Fruit fly (Drosophila melanogaster) whole organism, adult: Measurements from ENCODE around the gene CG13994.

Source experiments
- CG11617 ChIP-seq: fragments of 200-800 bp; sonication (Bioruptor generic); optimal IDR thresholded peaks from 2 replicates; lab custom pipeline; 2017; ENCODE audit warnings: mild to moderate bottlenecking, missing biosample characterization, missing genetic modification reagents, missing genetic modification characterization
- CG12768 ChIP-seq: fragments of 200-800 bp; sonication (Bioruptor generic); optimal IDR thresholded peaks from 2 replicates; lab custom pipeline; 2017; ENCODE audit warnings: missing biosample characterization, missing genetic modification characterization, mild to moderate bottlenecking, moderate library complexity, missing genetic modification reagents
- CG14711 ChIP-seq: fragments of 200-800 bp; sonication (Bioruptor generic); optimal IDR thresholded peaks from 2 replicates; lab custom pipeline; 2018; ENCODE audit warnings: missing biosample characterization, mild to moderate bottlenecking, missing genetic modification characterization, moderate library complexity
- CG1620 ChIP-seq: fragments of 200-800 bp; sonication (Bioruptor generic); optimal IDR thresholded peaks from 2 replicates; lab custom pipeline; 2016; ENCODE audit warnings: missing biosample characterization, missing genetic modification characterization
- CG33017 ChIP-seq: fragments of 200-800 bp; sonication (Bioruptor generic); optimal IDR thresholded peaks from 2 replicates; lab custom pipeline; 2018; ENCODE audit warnings: missing biosample characterization, mild to moderate bottlenecking, missing genetic modification characterization, moderate library complexity
- CG5204 ChIP-seq: fragments of 200-800 bp; sonication (Bioruptor generic); optimal IDR thresholded peaks from 2 replicates; lab custom pipeline; 2016; ENCODE audit warnings: missing biosample characterization, missing genetic modification characterization
- CG7045 ChIP-seq: fragments of 200-800 bp; sonication (Bioruptor generic); optimal IDR thresholded peaks from 2 replicates; lab custom pipeline; 2017; ENCODE audit warnings: missing biosample characterization, mild to moderate bottlenecking, missing genetic modification characterization
- CG7101 ChIP-seq: fragments of 200-800 bp; sonication (Bioruptor generic); optimal IDR thresholded peaks from 2 replicates; lab custom pipeline; 2018; ENCODE audit warnings: missing biosample characterization, mild to moderate bottlenecking, missing genetic modification characterization, moderate library complexity
- Clk ChIP-seq: fragments of 200-800 bp; sonication (Bioruptor generic); optimal IDR thresholded peaks from 2 replicates; lab custom pipeline; 2017; ENCODE audit warnings: missing biosample characterization, missing genetic modification characterization
- Crg-1 ChIP-seq: fragments of 200-800 bp; sonication (Bioruptor generic); optimal IDR thresholded peaks from 2 replicates; lab custom pipeline; 2016; ENCODE audit warnings: missing biosample characterization, missing genetic modification characterization
- Hr96 ChIP-seq: fragments of 200-800 bp; sonication (Bioruptor generic); optimal IDR thresholded peaks from 2 replicates; lab custom pipeline; 2016; ENCODE audit warnings: missing biosample characterization, missing genetic modification characterization
- Mnt ChIP-seq: fragments of 200-800 bp; sonication (Bioruptor generic); optimal IDR thresholded peaks from 2 replicates; lab custom pipeline; 2016; ENCODE audit warnings: missing biosample characterization, mild to moderate bottlenecking, missing genetic modification characterization
- bab1 ChIP-seq: fragments of 200-800 bp; sonication (Bioruptor generic); optimal IDR thresholded peaks from 3 replicates; lab custom pipeline; 2019; ENCODE audit warnings: missing biosample characterization, mild to moderate bottlenecking, missing genetic modification characterization, moderate library complexity
- cic ChIP-seq: fragments of 200-800 bp; sonication (Bioruptor generic); optimal IDR thresholded peaks from 2 replicates; lab custom pipeline; 2017; ENCODE audit warnings: missing biosample characterization, mild to moderate bottlenecking, missing genetic modification characterization, moderate library complexity
- cnc ChIP-seq, 2 experiments: fragments of >200 bp; optimal IDR thresholded peaks; 2 replicates each; lab custom pipeline; 2017
- kay ChIP-seq: fragments of 200-800 bp; sonication (Bioruptor generic); peaks from one replicate; lab custom pipeline; 2016; ENCODE audit warnings: missing biosample characterization, missing genetic modification characterization, borderline replicate concordance
- ovo ChIP-seq: fragments of 200-800 bp; sonication (Bioruptor generic); optimal IDR thresholded peaks from 2 replicates; lab custom pipeline; 2016; ENCODE audit warnings: missing biosample characterization, missing genetic modification characterization
- pad ChIP-seq: fragments of 200-800 bp; sonication (Bioruptor generic); optimal IDR thresholded peaks from 3 replicates; lab custom pipeline; 2017; ENCODE audit warnings: missing biosample characterization, missing genetic modification characterization, mild to moderate bottlenecking, moderate library complexity, missing genetic modification reagents
- tj ChIP-seq: fragments of 200-800 bp; sonication (Bioruptor generic); optimal IDR thresholded peaks from 3 replicates; lab custom pipeline; 2017; ENCODE audit warnings: missing biosample characterization, mild to moderate bottlenecking, missing genetic modification characterization, moderate library complexity
- toe ChIP-seq: fragments of 200-800 bp; sonication (Bioruptor generic); optimal IDR thresholded peaks from 2 replicates; lab custom pipeline; 2016; ENCODE audit warnings: missing biosample characterization, missing genetic modification characterization

The CG13994 gene

DNA sequence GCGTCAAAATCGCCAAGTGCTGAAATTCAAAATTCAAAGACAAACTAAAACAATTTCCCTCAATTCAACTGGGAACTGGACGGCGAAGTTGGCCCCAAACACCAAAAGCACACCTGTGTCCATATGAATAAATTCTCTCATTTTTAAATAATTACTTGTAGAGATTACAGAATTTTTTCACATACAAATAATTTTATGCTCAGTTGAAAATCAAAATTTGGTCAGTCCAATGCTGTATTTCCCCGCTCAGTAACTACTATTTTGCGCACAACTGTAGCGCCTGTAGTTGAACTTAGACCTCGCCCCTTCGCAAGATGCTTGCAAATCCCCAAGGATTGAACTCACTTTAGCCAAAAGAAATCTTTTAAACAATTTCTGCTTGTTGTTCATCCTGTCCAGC, 34.1 kb upstream of the CG13994 start:
- TF ChIP-seq pad (GFP tag; lab: Kevin White, UChicago) (no peak), toe (GFP tag; lab: Kevin White, UChicago) (no peak), CG14711 (tag; lab: Kevin White, UChicago) (no peak), Mnt (GFP tag; lab: Kevin White, UChicago) (no peak), CG1620 (no peak), CG12768 (GFP tag; lab: Kevin White, UChicago) (no peak), cic (no peak), CG33017 (tag; lab: Kevin White, UChicago) (no peak), Hr96 (GFP tag; lab: Kevin White, UChicago) (no peak), Crg-1 (no peak), tj (no peak), CG7101 (tag; lab: Kevin White, UChicago) (no peak), cnc (optimal IDR thresholded peaks at IDR 0.05; lab: Kevin White, UChicago) (no peak)

DNA sequence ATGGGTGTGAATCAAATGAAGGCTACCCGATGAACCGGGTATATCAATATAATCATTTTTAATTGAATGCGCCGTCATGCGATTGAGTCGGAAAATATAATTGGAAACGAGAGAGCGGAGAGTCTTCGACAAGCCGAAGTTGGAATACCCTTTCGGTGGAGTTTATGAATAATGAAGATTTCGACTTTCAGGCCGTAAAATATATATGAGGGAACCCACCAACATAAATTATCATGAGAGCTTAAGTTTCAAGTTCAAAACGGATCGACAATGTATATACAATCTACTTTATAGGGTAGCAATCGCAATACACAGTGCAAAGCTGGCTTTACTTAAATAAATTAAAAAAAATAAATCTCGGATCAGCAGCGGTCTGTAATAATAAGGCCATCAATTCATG, 31.0 kb upstream of the CG13994 start:
- TF ChIP-seq tj (no peak), Hr96 (GFP tag; lab: Kevin White, UChicago) (no peak), bab1 (GFP tag; lab: Kevin White, UChicago) (no peak), CG1620 (no peak), kay (GFP tag; lab: Kevin White, UChicago) (no peak), CG11617 (no peak), CG5204 (GFP tag; lab: Kevin White, UChicago) (no peak), toe (GFP tag; lab: Kevin White, UChicago) (no peak), CG14711 (tag; lab: Kevin White, UChicago) (no peak), Crg-1 (no peak), CG7101 (tag; lab: Kevin White, UChicago) (no peak), CG12768 (GFP tag; lab: Kevin White, UChicago) (no peak)

DNA sequence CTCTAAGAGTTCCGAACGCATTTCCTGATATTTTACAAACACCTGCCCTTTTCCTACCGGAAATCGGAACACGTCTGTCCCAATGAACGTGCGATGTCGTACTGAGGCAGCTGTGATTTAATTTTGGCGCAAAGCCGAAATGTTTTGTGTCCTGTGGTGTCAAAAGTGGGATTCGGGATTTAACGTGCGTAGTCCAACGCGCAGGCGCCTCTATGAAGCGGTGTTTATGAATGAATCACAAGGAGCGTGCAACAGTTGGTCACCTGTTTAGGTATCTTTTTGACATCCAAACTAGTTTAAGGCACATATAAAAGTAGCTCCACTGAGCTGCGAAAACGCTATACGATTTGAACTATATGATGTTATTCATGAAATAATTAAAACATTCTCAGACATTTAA, 28.4 kb upstream of the CG13994 start, which contains the start of gene CG9109:
TSS of gene CG9109 (minus strand) at position 80 of the 400 bp plus-strand sequence.
- TF ChIP-seq kay (GFP tag; lab: Kevin White, UChicago) = no peak
- TF ChIP-seq CG14711 (tag; lab: Kevin White, UChicago) = no peak
- TF ChIP-seq pad (GFP tag; lab: Kevin White, UChicago) = no peak
- TF ChIP-seq toe (GFP tag; lab: Kevin White, UChicago) = no peak
- TF ChIP-seq CG1620 = no peak
- TF ChIP-seq CG7045 (GFP tag; lab: Kevin White, UChicago) = no peak

DNA sequence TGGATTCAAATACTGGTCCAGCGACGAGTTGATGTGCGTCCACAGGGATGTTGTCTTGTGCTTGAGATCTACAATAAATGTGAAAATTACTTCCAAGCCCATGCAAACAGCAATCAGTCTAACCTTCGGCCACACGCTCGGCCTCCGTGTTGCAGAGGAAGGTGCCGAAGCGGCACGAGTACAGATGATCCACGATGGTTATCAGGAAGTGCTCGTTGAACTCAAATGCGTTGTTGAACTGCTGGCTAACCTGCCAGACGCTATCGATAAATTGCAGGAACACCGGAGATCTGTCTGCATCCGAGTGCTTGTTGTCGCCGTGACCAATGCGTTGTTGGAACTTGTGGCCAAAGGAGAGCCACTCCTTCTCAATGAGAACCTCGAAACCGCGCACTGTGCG, 27.6 kb upstream of the CG13994 start:
- TF ChIP-seq CG11617 (no peak), Hr96 (GFP tag; lab: Kevin White, UChicago) (no peak), Mnt (GFP tag; lab: Kevin White, UChicago) (no peak), CG1620 (no peak), toe (GFP tag; lab: Kevin White, UChicago) (no peak), CG14711 (tag; lab: Kevin White, UChicago) (no peak), CG33017 (tag; lab: Kevin White, UChicago) (no peak), kay (GFP tag; lab: Kevin White, UChicago) (no peak), pad (GFP tag; lab: Kevin White, UChicago) (no peak), CG5204 (GFP tag; lab: Kevin White, UChicago) (no peak), CG12768 (GFP tag; lab: Kevin White, UChicago) (no peak), bab1 (GFP tag; lab: Kevin White, UChicago) (no peak), cic (no peak)

DNA sequence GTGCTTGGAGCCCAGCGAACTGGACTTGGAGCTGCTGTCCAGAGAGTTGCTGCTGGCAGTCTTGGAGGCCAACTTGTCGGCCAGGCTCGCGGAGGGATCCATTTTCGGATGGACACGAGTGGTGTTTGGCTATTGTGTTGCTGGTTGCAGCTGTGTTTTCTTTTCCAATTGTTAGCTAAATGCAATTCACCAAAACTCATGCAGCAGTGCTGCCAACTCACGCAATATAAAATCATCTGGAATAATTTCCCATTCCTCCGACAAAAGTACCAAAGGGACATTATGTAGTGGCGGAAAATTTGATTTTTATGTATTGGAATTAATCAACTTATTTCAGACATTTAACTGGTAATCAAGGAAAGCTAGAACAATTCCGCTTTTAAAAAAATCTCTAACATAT, 26.1 kb upstream of the CG13994 start, which contains the start of gene mtm:
TSS of gene mtm (minus strand) at position 306 of the 400 bp plus-strand sequence.
- peak; percentile 39 for TF ChIP-seq tj
- no peak for TF ChIP-seq CG7101 (tag; lab: Kevin White, UChicago)
- peak; percentile 56 for TF ChIP-seq bab1 (GFP tag; lab: Kevin White, UChicago)

DNA sequence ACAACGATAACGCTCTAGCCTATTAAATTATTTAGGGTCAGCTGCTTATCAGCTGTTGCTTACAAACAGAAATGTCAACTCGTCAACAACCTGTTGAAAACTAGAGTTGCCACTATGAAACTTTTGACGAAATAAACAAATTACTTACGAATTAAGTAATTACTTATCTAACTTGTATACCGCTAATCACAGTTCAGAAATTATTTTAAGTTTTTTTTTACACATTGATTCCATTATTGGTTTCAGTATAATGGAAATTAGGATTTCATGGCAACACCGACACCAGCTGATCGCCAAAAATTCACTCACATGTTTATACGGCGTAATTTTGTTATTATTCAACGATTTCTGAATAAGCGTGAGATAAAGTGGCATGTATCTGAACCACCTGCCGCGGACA, 25.0 kb upstream of the CG13994 start, which contains the start of the genes CG9117 and CG31643:
TSS of gene CG9117 (minus strand) at position 73 of the 400 bp plus-strand sequence.
TSS of gene CG31643 (plus strand) at position 288 of the 400 bp plus-strand sequence.
- TF ChIP-seq Crg-1 = peak; percentile 66
- TF ChIP-seq CG1620 = no peak
- peak; percentile 66 for TF ChIP-seq CG12768 (GFP tag; lab: Kevin White, UChicago)
- peak in 1 of 2 experiments; percentile 17 for TF ChIP-seq cnc (optimal IDR thresholded peaks at IDR 0.05; lab: Kevin White, UChicago)
- TF ChIP-seq CG7045 (GFP tag; lab: Kevin White, UChicago) = peak; percentile 40
- peak; percentile 73 for TF ChIP-seq tj
- TF ChIP-seq CG5204 (GFP tag; lab: Kevin White, UChicago) = peak; percentile 49
- peak; percentile 62 for TF ChIP-seq CG33017 (tag; lab: Kevin White, UChicago)
- peak; percentile 14 for TF ChIP-seq ovo (GFP tag; lab: Kevin White, UChicago)
- TF ChIP-seq cic = peak; percentile 36
- TF ChIP-seq Hr96 (GFP tag; lab: Kevin White, UChicago) = peak; percentile 47
- peak; percentile 79 for TF ChIP-seq CG7101 (tag; lab: Kevin White, UChicago)
- peak; percentile 90 for TF ChIP-seq bab1 (GFP tag; lab: Kevin White, UChicago)
- peak; percentile 35 for TF ChIP-seq pad (GFP tag; lab: Kevin White, UChicago)
- no peak for TF ChIP-seq toe (GFP tag; lab: Kevin White, UChicago)
- no peak for TF ChIP-seq Clk
- peak; percentile 100 for TF ChIP-seq CG14711 (tag; lab: Kevin White, UChicago)
- no peak for TF ChIP-seq kay (GFP tag; lab: Kevin White, UChicago)
- peak; percentile 81 for TF ChIP-seq CG11617
- peak; percentile 78 for TF ChIP-seq Mnt (GFP tag; lab: Kevin White, UChicago)
